Worm (Caenorhabditis elegans) whole organism, late embryonic: ENCODE data around the gene prkl-1.

ENCODE experiments used
- C08G9.2 ChIP-seq: sonication (generic microtip); optimal IDR thresholded peaks from 2 replicates; lab custom pipeline; 2016; ENCODE audit warnings: mild to moderate bottlenecking, missing genetic modification characterization, moderate library complexity, missing compliant biosample characterization
- C38D4.7 ChIP-seq: fragments of 200-800 bp; sonication (Bioruptor generic); optimal IDR thresholded peaks from 2 replicates; lab custom pipeline; 2018; ENCODE audit warnings: mild to moderate bottlenecking, missing genetic modification characterization, moderate library complexity, missing compliant biosample characterization
- K02D7.2 ChIP-seq: sonication (generic microtip); optimal IDR thresholded peaks from 2 replicates; lab custom pipeline; 2017; ENCODE audit warnings: mild to moderate bottlenecking, missing genetic modification characterization, missing compliant biosample characterization
- K09A11.1 ChIP-seq: sonication (generic microtip); optimal IDR thresholded peaks from 2 replicates; lab custom pipeline; 2017; ENCODE audit warnings: antibody characterized with exemption, mild to moderate bottlenecking, missing genetic modification characterization, missing compliant biosample characterization; ENCODE audit not compliant: insufficient read depth
- Y22D7AL.16 ChIP-seq: sonication (generic microtip); optimal IDR thresholded peaks from 2 replicates; lab custom pipeline; 2016; ENCODE audit warnings: missing genetic modification characterization, missing compliant biosample characterization
- ahr-1 ChIP-seq: sonication (generic microtip); optimal IDR thresholded peaks from 2 replicates; lab custom pipeline; 2016; ENCODE audit warnings: missing genetic modification characterization, missing compliant biosample characterization
- ceh-19 ChIP-seq: fragments of 200-800 bp; sonication (Bioruptor generic); optimal IDR thresholded peaks from 2 replicates; lab custom pipeline; 2018; ENCODE audit warnings: mild to moderate bottlenecking, missing genetic modification characterization, missing compliant biosample characterization
- ceh-2 ChIP-seq: sonication (generic microtip); optimal IDR thresholded peaks from 2 replicates; lab custom pipeline; 2016; ENCODE audit warnings: missing genotype, missing genetic modification characterization, missing compliant biosample characterization
- ceh-22 ChIP-seq: sonication (generic microtip); optimal IDR thresholded peaks from 2 replicates; lab custom pipeline; 2017; ENCODE audit warnings: missing biosample characterization, missing genetic modification characterization
- ceh-31 ChIP-seq: sonication (generic microtip); optimal IDR thresholded peaks from 2 replicates; lab custom pipeline; 2016; ENCODE audit warnings: missing genetic modification characterization, missing compliant biosample characterization
- ceh-34 ChIP-seq: sonication (generic microtip); optimal IDR thresholded peaks from 2 replicates; lab custom pipeline; 2016; ENCODE audit warnings: mild to moderate bottlenecking, missing genetic modification characterization, missing compliant biosample characterization
- ceh-48 ChIP-seq: sonication (generic microtip); optimal IDR thresholded peaks from 2 replicates; lab custom pipeline; 2016; ENCODE audit warnings: missing genetic modification characterization, inconsistent platforms, missing compliant biosample characterization
- che-1 ChIP-seq: sonication (generic microtip); optimal IDR thresholded peaks from 2 replicates; lab custom pipeline; 2016; ENCODE audit warnings: mild to moderate bottlenecking, missing genetic modification characterization, missing compliant biosample characterization
- elt-4 ChIP-seq: sonication (generic microtip); optimal IDR thresholded peaks from 2 replicates; lab custom pipeline; 2016; ENCODE audit warnings: missing genetic modification characterization, missing compliant biosample characterization
- ets-4 ChIP-seq: sonication (generic microtip); optimal IDR thresholded peaks from 2 replicates; lab custom pipeline; 2016; ENCODE audit warnings: missing genetic modification characterization, missing compliant biosample characterization
- eyg-1 ChIP-seq: sonication (generic microtip); optimal IDR thresholded peaks from 2 replicates; lab custom pipeline; 2016; ENCODE audit warnings: missing genotype, missing genetic modification characterization, missing compliant biosample characterization
- fkh-6 ChIP-seq: sonication (generic microtip); optimal IDR thresholded peaks from 2 replicates; lab custom pipeline; 2016; ENCODE audit warnings: missing genetic modification characterization, missing compliant biosample characterization
- hlh-13 ChIP-seq: fragments of 200-800 bp; sonication (Bioruptor generic); optimal IDR thresholded peaks from 2 replicates; lab custom pipeline; 2018; ENCODE audit warnings: mild to moderate bottlenecking, missing genetic modification characterization, missing compliant biosample characterization
- hlh-15 ChIP-seq: sonication (generic microtip); optimal IDR thresholded peaks from 2 replicates; lab custom pipeline; 2016; ENCODE audit warnings: missing genetic modification characterization, missing compliant biosample characterization
- hlh-30 ChIP-seq: sonication (generic microtip); optimal IDR thresholded peaks from 2 replicates; lab custom pipeline; 2017; ENCODE audit warnings: antibody characterized with exemption, missing genetic modification characterization, missing compliant biosample characterization; ENCODE audit not compliant: insufficient read depth
- hlh-6 ChIP-seq: sonication (generic microtip); optimal IDR thresholded peaks from 2 replicates; lab custom pipeline; 2016; ENCODE audit warnings: missing genotype, missing genetic modification characterization, missing compliant biosample characterization
- lim-6 ChIP-seq: sonication (generic microtip); optimal IDR thresholded peaks from 2 replicates; lab custom pipeline; 2016; ENCODE audit warnings: missing genetic modification characterization, missing compliant biosample characterization
- madf-2 ChIP-seq: sonication (generic microtip); optimal IDR thresholded peaks from 2 replicates; lab custom pipeline; 2017; ENCODE audit warnings: missing genetic modification characterization, missing compliant biosample characterization
- mec-3 ChIP-seq: sonication (generic microtip); optimal IDR thresholded peaks from 2 replicates; lab custom pipeline; 2016; ENCODE audit warnings: borderline replicate concordance, missing genetic modification characterization, missing compliant biosample characterization
- nfya-1 ChIP-seq: sonication (generic microtip); optimal IDR thresholded peaks from 2 replicates; lab custom pipeline; 2017; ENCODE audit warnings: missing genetic modification characterization, mild to moderate bottlenecking, missing compliant biosample characterization, antibody characterized with exemption, moderate library complexity
- nhr-232 ChIP-seq: sonication (generic microtip); optimal IDR thresholded peaks from 2 replicates; lab custom pipeline; 2016; ENCODE audit warnings: missing genetic modification characterization, missing compliant biosample characterization
- pag-3 ChIP-seq: sonication (generic microtip); optimal IDR thresholded peaks from 2 replicates; lab custom pipeline; 2016; ENCODE audit warnings: missing compliant biosample characterization, missing genetic modification characterization, borderline replicate concordance
- pat-9 ChIP-seq: fragments of 200-800 bp; sonication (Bioruptor generic); optimal IDR thresholded peaks from 2 replicates; lab custom pipeline; 2018; ENCODE audit warnings: mild to moderate bottlenecking, missing genetic modification characterization, moderate library complexity, missing compliant biosample characterization
- pha-2 ChIP-seq: sonication (generic microtip); optimal IDR thresholded peaks from 2 replicates; lab custom pipeline; 2017; ENCODE audit warnings: mild to moderate bottlenecking, missing genetic modification characterization, missing compliant biosample characterization
- pqm-1 ChIP-seq: sonication (generic microtip); optimal IDR thresholded peaks from 2 replicates; lab custom pipeline; 2016; ENCODE audit warnings: missing genetic modification characterization, missing compliant biosample characterization
- ref-2 ChIP-seq: sonication (generic microtip); optimal IDR thresholded peaks from 2 replicates; lab custom pipeline; 2016; ENCODE audit warnings: missing genetic modification characterization, missing compliant biosample characterization
- rnt-1 ChIP-seq: sonication (generic microtip); optimal IDR thresholded peaks from 2 replicates; lab custom pipeline; 2016; ENCODE audit warnings: missing genetic modification characterization, missing compliant biosample characterization
- sdc-2 ChIP-seq: sonication (generic microtip); optimal IDR thresholded peaks from 2 replicates; lab custom pipeline; 2016; ENCODE audit warnings: missing genotype, missing genetic modification characterization, missing compliant biosample characterization
- sox-2 ChIP-seq: fragments of 200-800 bp; sonication (Bioruptor generic); IDR thresholded peaks from 2 replicates; pipeline ENCODE4 v1.3.6; 2022; ENCODE audit warnings: missing genetic modification reagents, missing genetic modification characterization, missing compliant biosample characterization
- sox-4 ChIP-seq: sonication (generic microtip); optimal IDR thresholded peaks from 2 replicates; lab custom pipeline; 2017; ENCODE audit warnings: mild to moderate bottlenecking, missing genetic modification characterization, inconsistent platforms, missing compliant biosample characterization
- syd-9 ChIP-seq: sonication (generic microtip); optimal IDR thresholded peaks from 2 replicates; lab custom pipeline; 2016; ENCODE audit warnings: mild to moderate bottlenecking, missing genetic modification characterization, moderate library complexity, missing compliant biosample characterization
- tbx-2 ChIP-seq: sonication (generic microtip); optimal IDR thresholded peaks from 2 replicates; lab custom pipeline; 2016; ENCODE audit warnings: missing genetic modification characterization, missing compliant biosample characterization
- tbx-7 ChIP-seq: sonication (generic microtip); optimal IDR thresholded peaks from 2 replicates; lab custom pipeline; 2016; ENCODE audit warnings: missing genotype, missing genetic modification characterization, missing compliant biosample characterization
- unc-3 ChIP-seq, 2 experiments: fragments of 200-800 bp in 1 of 2; sonication (Bioruptor generic) in 1 of 2; sonication (generic microtip) in 1 of 2; conservative IDR thresholded peaks in 1 of 2; optimal IDR thresholded peaks in 1 of 2; 2 replicates each; pipeline versions ENCODE4 v1.3.6 to Lab custom; 2016 to 2022; ENCODE audit warnings: missing compliant biosample characterization in 2 of 2, missing genetic modification characterization in 2 of 2, missing genetic modification reagents in 1 of 2
- unc-86 ChIP-seq: sonication (generic microtip); optimal IDR thresholded peaks from 2 replicates; lab custom pipeline; 2016; ENCODE audit warnings: missing genetic modification characterization, missing compliant biosample characterization
- zip-5 ChIP-seq: sonication (generic microtip); optimal IDR thresholded peaks from 2 replicates; lab custom pipeline; 2016; ENCODE audit warnings: missing genetic modification characterization, missing compliant biosample characterization

Gene prkl-1

ce11 chrIV:6986835-6987234 lies at the start of gene prkl-1:
prkl-1 (minus strand) TSS chrIV:6986935.
- TF ChIP-seq tbx-7 (tag; lab: Kevin White, UChicago) = no peak
- TF ChIP-seq ahr-1 (tag; lab: Kevin White, UChicago) = no peak
- no peak for TF ChIP-seq Y22D7AL.16
- no peak for TF ChIP-seq tbx-2 (tag; lab: Kevin White, UChicago)
- no peak for TF ChIP-seq ref-2
- TF ChIP-seq, all 69 proteins: peak for 0

ce11 chrIV:7035823-7036222 lies 49.1 kb upstream of the prkl-1 start, which contains the start of gene C06G3.3:
C06G3.3 (plus strand) TSS chrIV:7036123.
- TF ChIP-seq K09A11.1 (no peak), nhr-232 (no peak), ceh-48 (tag; lab: Kevin White, UChicago) (no peak), madf-2 (tag; lab: Kevin White, UChicago) (no peak), nfya-1 (tag; lab: Kevin White, UChicago) (no peak), ceh-2 (no peak), pqm-1 (no peak), ref-2 (no peak), unc-86 (tag; lab: Kevin White, UChicago) (no peak), eyg-1 (tag; lab: Kevin White, UChicago) (no peak), sox-2 (GFP tag; lab: Robert Waterston, UW) (no peak), pat-9 (tag; lab: Kevin White, UChicago) (no peak)

- TF ChIP-seq fkh-6 (tag; lab: Kevin White, UChicago) (no peak), ceh-22 (tag; lab: Kevin White, UChicago) (no peak), ceh-31 (tag; lab: Kevin White, UChicago) (no peak), sox-4 (tag; lab: Kevin White, UChicago) (no peak), hlh-13 (GFP tag; lab: Kevin White, UChicago) (no peak)
- TF ChIP-seq, all 69 proteins: peak for 0
Observed at ce11 chrIV:7032459-7032858, 45.7 kb upstream of the prkl-1 start, which contains the start of gene C06G3.8. C06G3.8 (minus strand) TSS chrIV:7032559.

ce11 chrIV:7031019-7031418 lies 44.3 kb upstream of the prkl-1 start:
- no peak for TF ChIP-seq pag-3
- no peak for TF ChIP-seq C38D4.7 (GFP tag; lab: Kevin White, UChicago)
- no peak for TF ChIP-seq hlh-6
- TF ChIP-seq eyg-1 (tag; lab: Kevin White, UChicago) = no peak
- TF ChIP-seq mec-3 = no peak
- no peak for TF ChIP-seq pat-9 (tag; lab: Kevin White, UChicago)
- TF ChIP-seq lim-6 (tag; lab: Kevin White, UChicago) = no peak

ce11 chrIV:7025835-7026234 lies 39.1 kb upstream of the prkl-1 start:
- TF ChIP-seq C08G9.2 (tag; lab: Kevin White, UChicago) (no peak), pqm-1 (no peak), zip-5 (tag; lab: Kevin White, UChicago) (no peak), hlh-30 (tag; lab: Kevin White, UChicago) (no peak), syd-9 (no peak), sdc-2 (tag; lab: Kevin White, UChicago) (no peak), hlh-15 (no peak), C38D4.7 (GFP tag; lab: Kevin White, UChicago) (no peak), hlh-13 (GFP tag; lab: Kevin White, UChicago) (no peak), tbx-7 (tag; lab: Kevin White, UChicago) (no peak)

- no peak for TF ChIP-seq unc-3 (GFP tag; conservative IDR thresholded peaks at IDR 0.05; lab: Robert Waterston, UW)
- TF ChIP-seq unc-3 (tag; optimal IDR thresholded peaks at IDR 0.05; lab: Kevin White, UChicago) = no peak
- no peak for TF ChIP-seq K02D7.2 (tag; lab: Kevin White, UChicago)
- no peak for TF ChIP-seq ets-4 (tag; lab: Kevin White, UChicago)
- no peak for TF ChIP-seq pha-2
- TF ChIP-seq rnt-1 (tag; lab: Kevin White, UChicago) = no peak
- TF ChIP-seq ceh-34 (tag; lab: Kevin White, UChicago) = no peak
- TF ChIP-seq hlh-15 = no peak
- TF ChIP-seq K09A11.1 = no peak
- TF ChIP-seq ref-2 = no peak
- no peak for TF ChIP-seq lim-6 (tag; lab: Kevin White, UChicago)
- no peak for TF ChIP-seq che-1 (tag; lab: Kevin White, UChicago)
- TF ChIP-seq ceh-19 (GFP tag; lab: Kevin White, UChicago) = no peak
- no peak for TF ChIP-seq fkh-6 (tag; lab: Kevin White, UChicago)
- TF ChIP-seq elt-4 = no peak
Observed at ce11 chrIV:7024829-7025228, 38.1 kb upstream of the prkl-1 start.
